Fruit fly (Drosophila melanogaster): ENCODE results near the gene CG3345.

Gene CG3345

DNA sequence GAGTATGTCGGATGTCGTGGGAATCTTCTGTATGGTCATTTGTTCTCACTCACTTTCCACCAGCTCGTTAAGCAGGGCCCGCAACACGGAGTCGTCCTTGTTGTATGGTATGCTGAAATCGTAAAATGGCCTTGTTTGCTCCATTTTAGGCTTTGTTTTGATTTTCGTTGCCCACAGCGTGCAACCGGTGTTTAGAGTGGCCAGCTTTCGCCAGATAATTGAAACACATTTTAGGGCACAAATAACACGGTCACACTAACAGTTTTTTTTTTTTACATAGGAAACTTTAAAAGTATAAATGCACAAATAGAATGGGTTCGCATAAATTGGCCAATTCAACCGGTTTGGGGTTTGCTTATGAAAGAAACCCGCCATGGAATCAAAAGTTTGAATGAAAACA, 16.7 kb upstream of the CG3345 start, which contains the start of gene Rpp30 (continued):
- no peak for TF ChIP-seq jing (GFP tag; optimal IDR thresholded peaks at IDR 0.05)
- peak; percentile 10 for TF ChIP-seq CG33213 (GFP tag; optimal IDR thresholded peaks at IDR 0.05)
- no peak for TF ChIP-seq danr (GFP tag; IDR thresholded peaks at IDR 0.05)
- no peak for TF ChIP-seq gcm2 (GFP tag; optimal IDR thresholded peaks at IDR 0.05)
- TF ChIP-seq CG31441 (GFP tag; IDR thresholded peaks at IDR 0.05) = no peak
- TF ChIP-seq aop (GFP tag; IDR thresholded peaks at IDR 0.05) = no peak
- TF ChIP-seq ind (GFP tag; optimal IDR thresholded peaks at IDR 0.05) = no peak
- no peak for TF ChIP-seq tio (GFP tag; optimal IDR thresholded peaks at IDR 0.05)
- TF ChIP-seq CG1647 (GFP tag; optimal IDR thresholded peaks at IDR 0.05) = no peak
- no peak for TF ChIP-seq Chrac-16 (GFP tag; optimal IDR thresholded peaks at IDR 0.05)
- no peak for TF ChIP-seq NfI (GFP tag; optimal IDR thresholded peaks at IDR 0.05)
- no peak for TF ChIP-seq tx (GFP tag; optimal IDR thresholded peaks at IDR 0.05)
- no peak for TF ChIP-seq nmo (GFP tag; optimal IDR thresholded peaks at IDR 0.05)
- TF ChIP-seq usp (GFP tag; optimal IDR thresholded peaks at IDR 0.05) = no peak
- no peak for TF ChIP-seq Hey (tag; optimal IDR thresholded peaks at IDR 0.05)
- TF ChIP-seq CG17328 (GFP tag; IDR thresholded peaks at IDR 0.05) = no peak
- TF ChIP-seq Scr (GFP tag; IDR thresholded peaks at IDR 0.05; ENCODE audit: partially characterized antibody) = peak; percentile 22; the same call in 1 of the 2 replicates
- no peak for TF ChIP-seq Oaz (GFP tag; IDR thresholded peaks at IDR 0.05)
- no peak for TF ChIP-seq dmrt11E (tag; optimal IDR thresholded peaks at IDR 0.05)
- no peak for TF ChIP-seq yki (optimal IDR thresholded peaks at IDR 0.05)
- no peak for TF ChIP-seq CG10147 (GFP tag; optimal IDR thresholded peaks at IDR 0.05)
- TF ChIP-seq Antp (GFP tag; optimal IDR thresholded peaks at IDR 0.05) = no peak
- peak; percentile 74 for TF ChIP-seq ftz-f1 (GFP tag; optimal IDR thresholded peaks at IDR 0.05)
- TF ChIP-seq CG7556 (GFP tag; optimal IDR thresholded peaks at IDR 0.05) = no peak
- TF ChIP-seq bowl (GFP tag; IDR thresholded peaks at IDR 0.05) = no peak
- TF ChIP-seq Rfx (GFP tag; IDR thresholded peaks at IDR 0.05) = no peak
- no peak for TF ChIP-seq Bdp1 (GFP tag; optimal IDR thresholded peaks at IDR 0.05)
- TF ChIP-seq knrl (GFP tag; IDR thresholded peaks at IDR 0.05; ENCODE audit: partially characterized antibody) = no peak
- no peak for TF ChIP-seq nom (GFP tag; optimal IDR thresholded peaks at IDR 0.05)
- TF ChIP-seq CG4820 (GFP tag; optimal IDR thresholded peaks at IDR 0.05) = no peak
- no peak for TF ChIP-seq CG17912 (GFP tag; optimal IDR thresholded peaks at IDR 0.05)
- TF ChIP-seq CG13424 (tag; optimal IDR thresholded peaks at IDR 0.05) = no peak
- peak; percentile 60 for TF ChIP-seq Max (GFP tag; optimal IDR thresholded peaks at IDR 0.05)
- TF ChIP-seq Atf-2 (GFP tag; optimal IDR thresholded peaks at IDR 0.05) = no peak
- no peak for TF ChIP-seq CG10543 (GFP tag; optimal IDR thresholded peaks at IDR 0.05)
- no peak for TF ChIP-seq CG12942 (GFP tag; optimal IDR thresholded peaks at IDR 0.05)
- TF ChIP-seq CG9932 (GFP tag; IDR thresholded peaks at IDR 0.05) = no peak
- TF ChIP-seq Sin3A (optimal IDR thresholded peaks at IDR 0.05) = peak; percentile 43
- no peak for TF ChIP-seq CG2129 (GFP tag; IDR thresholded peaks at IDR 0.05; ENCODE audit: partially characterized antibody)
- no peak for TF ChIP-seq ewg (GFP tag; optimal IDR thresholded peaks at IDR 0.05)
- peak; percentile 69 for TF ChIP-seq E2f2 (GFP tag; IDR thresholded peaks at IDR 0.05)
- no peak for TF ChIP-seq CG14965 (GFP tag; optimal IDR thresholded peaks at IDR 0.05; ENCODE audit: borderline replicate concordance)
- no peak for TF ChIP-seq CG11085 (GFP tag; IDR thresholded peaks at IDR 0.05)
- no peak for TF ChIP-seq CG10959 (GFP tag; IDR thresholded peaks at IDR 0.05)
- TF ChIP-seq CG2202 (tag; optimal IDR thresholded peaks at IDR 0.05) = no peak
- no peak for TF ChIP-seq gem (tag; optimal IDR thresholded peaks at IDR 0.05)
- no peak for TF ChIP-seq jigr1 (GFP tag; IDR thresholded peaks at IDR 0.05)
- TF ChIP-seq ems (GFP tag; optimal IDR thresholded peaks at IDR 0.05) = no peak
- TF ChIP-seq ERR (GFP tag; optimal IDR thresholded peaks at IDR 0.05) = no peak
- TF ChIP-seq trh (GFP tag; optimal IDR thresholded peaks at IDR 0.05) = no peak
- no peak for TF ChIP-seq Jarid2 (GFP tag; optimal IDR thresholded peaks at IDR 0.05)
- TF ChIP-seq pan (optimal IDR thresholded peaks at IDR 0.05) = no peak
- no peak for TF ChIP-seq pan (GFP tag; optimal IDR thresholded peaks at IDR 0.05 in 1 of 2, IDR thresholded peaks at IDR 0.05 in 1 of 2)
